Worm (Caenorhabditis elegans): ENCODE measurements around the gene ced-2.
"Not testable (repeated sequence)": the region's sequence is repeated elsewhere in the genome, so short reads cannot be mapped to it uniquely, and the experiment has no call there.

Gene ced-2

DNA sequence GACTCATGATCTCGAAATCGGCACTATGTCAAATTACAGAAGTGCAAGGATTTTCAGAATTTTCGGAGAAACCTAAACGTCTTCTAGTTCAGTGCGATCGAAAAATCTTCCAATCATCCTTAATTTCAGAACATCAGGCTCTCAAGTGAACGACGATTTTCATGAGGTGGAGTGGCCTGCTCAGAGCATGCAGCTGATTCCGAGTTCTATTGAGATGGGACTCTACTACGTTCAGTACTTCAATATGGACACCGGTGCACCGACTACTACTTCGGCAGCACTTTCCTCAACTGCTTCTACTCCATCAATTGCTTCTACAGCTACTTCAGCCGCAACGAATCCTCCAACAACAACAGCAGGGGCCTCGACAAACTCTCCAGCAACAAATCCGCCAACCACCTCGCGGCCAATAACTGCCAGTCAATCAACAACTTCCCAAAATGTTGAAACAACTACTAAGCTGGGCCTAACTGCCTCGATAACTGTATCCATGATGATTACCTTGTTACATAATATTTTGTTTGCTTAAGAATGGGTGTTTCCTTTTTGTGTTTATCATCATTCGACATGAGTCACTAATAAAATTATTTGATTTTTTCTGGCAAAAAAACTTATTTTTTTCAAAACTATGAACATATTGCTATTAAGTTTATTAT, 33.5 kb upstream of the ced-2 start, which contains the start of gene Y41D4B.15:
TSS of gene Y41D4B.15 (plus strand) at position 606 of the 656 bp plus-strand sequence.
- no peak for TF ChIP-seq klf-2 (GFP tag; conservative IDR thresholded peaks at IDR 0.05)

- no peak for TF ChIP-seq ztf-23 (GFP tag; IDR thresholded peaks at IDR 0.05)
Observed at ce11 chrIV:1565725-1566124, 31.4 kb upstream of the ced-2 start.

DNA sequence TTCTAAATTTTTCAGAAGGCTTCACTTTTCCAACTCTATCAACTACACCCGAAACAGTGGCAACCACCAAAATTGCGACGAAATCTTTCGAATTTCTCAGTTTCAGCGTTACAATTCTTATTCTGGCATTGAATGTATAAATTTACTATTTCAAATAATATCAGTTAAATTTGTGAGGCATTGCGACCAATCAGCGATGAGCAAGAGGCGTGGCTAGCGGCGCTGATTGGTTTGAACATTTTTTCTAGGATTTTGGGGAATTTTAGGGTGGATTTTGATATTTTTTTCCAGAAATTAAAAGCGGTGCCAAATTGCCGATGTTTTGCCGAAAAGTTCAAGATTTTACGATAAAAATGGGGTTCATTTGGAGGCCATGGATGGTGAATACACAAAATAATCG, 29.5 kb upstream of the ced-2 start:
- TF ChIP-seq flt-1 (GFP tag; IDR thresholded peaks at IDR 0.05) (no peak), klf-2 (GFP tag; conservative IDR thresholded peaks at IDR 0.05) (no peak), ref-1 (GFP tag; conservative IDR thresholded peaks at IDR 0.05) (no peak), tab-1 (GFP tag; IDR thresholded peaks at IDR 0.05) (no peak), med-1 (GFP tag; optimal IDR thresholded peaks at IDR 0.05; ENCODE audit: insufficient read depth) (no peak), cog-1 (tag; optimal IDR thresholded peaks at IDR 0.05) (no peak), ztf-23 (GFP tag; IDR thresholded peaks at IDR 0.05) (no peak), ztf-29 (GFP tag; IDR thresholded peaks at IDR 0.05) (no peak), T22C8.4 (GFP tag; IDR thresholded peaks at IDR 0.05) (no peak)

DNA sequence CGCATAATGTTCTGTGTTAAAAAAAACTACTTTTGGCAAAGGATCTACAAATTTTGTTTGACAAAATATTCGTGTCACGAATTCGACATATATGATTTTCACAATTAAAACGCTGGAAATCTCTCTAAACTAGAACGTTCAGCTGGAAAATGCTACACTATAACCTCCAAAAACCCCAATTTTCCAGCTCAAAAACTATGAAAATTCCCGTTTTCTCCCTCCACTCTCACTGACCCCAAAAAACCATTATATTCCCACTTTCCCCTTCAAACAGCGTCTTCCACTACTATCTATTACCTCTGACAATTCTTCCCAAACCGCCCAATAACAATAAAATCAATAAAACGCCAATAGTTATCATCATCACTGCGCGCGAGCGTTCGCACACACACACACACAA, 20.4 kb upstream of the ced-2 start, which contains the start of gene Y41D4B.14:
TSS of gene Y41D4B.14 (plus strand) at position 301 of the 400 bp plus-strand sequence.
- no peak for TF ChIP-seq ztf-23 (GFP tag; IDR thresholded peaks at IDR 0.05)
- no peak for TF ChIP-seq flt-1 (GFP tag; IDR thresholded peaks at IDR 0.05)
- no peak for TF ChIP-seq ztf-29 (GFP tag; IDR thresholded peaks at IDR 0.05)
- TF ChIP-seq ref-1 (GFP tag; conservative IDR thresholded peaks at IDR 0.05) = no peak
- TF ChIP-seq cog-1 (tag; optimal IDR thresholded peaks at IDR 0.05) = no peak

- TF ChIP-seq ztf-29 (GFP tag; IDR thresholded peaks at IDR 0.05) (no peak), klf-2 (GFP tag; conservative IDR thresholded peaks at IDR 0.05) (peak; percentile 85), ztf-23 (GFP tag; IDR thresholded peaks at IDR 0.05) (peak; percentile 93), med-1 (GFP tag; optimal IDR thresholded peaks at IDR 0.05; ENCODE audit: insufficient read depth) (peak; percentile 79), ref-1 (GFP tag; conservative IDR thresholded peaks at IDR 0.05) (peak; percentile 67), T22C8.4 (GFP tag; IDR thresholded peaks at IDR 0.05) (peak; percentile 65; the same call in 1 of the 2 replicates), cog-1 (tag; optimal IDR thresholded peaks at IDR 0.05) (peak; percentile 73), tab-1 (GFP tag; IDR thresholded peaks at IDR 0.05) (peak; percentile 81), flt-1 (GFP tag; IDR thresholded peaks at IDR 0.05) (peak; percentile 90)
Observed at ce11 chrIV:1595802-1596201, 1.3 kb upstream of the ced-2 start, which contains the start of gene npp-8. TSS of gene npp-8 (minus strand) at chrIV:1595824.

ce11 chrIV:1600784-1601183, 3.7 kb downstream of the ced-2 start:
- TF ChIP-seq T22C8.4 (GFP tag; IDR thresholded peaks at IDR 0.05) (no peak), med-1 (GFP tag; optimal IDR thresholded peaks at IDR 0.05; ENCODE audit: insufficient read depth) (no peak), ztf-23 (GFP tag; IDR thresholded peaks at IDR 0.05) (no peak), klf-2 (GFP tag; conservative IDR thresholded peaks at IDR 0.05) (no peak), cog-1 (tag; optimal IDR thresholded peaks at IDR 0.05) (no peak), ztf-29 (GFP tag; IDR thresholded peaks at IDR 0.05) (no peak), ref-1 (GFP tag; conservative IDR thresholded peaks at IDR 0.05) (no peak), flt-1 (GFP tag; IDR thresholded peaks at IDR 0.05) (no peak), tab-1 (GFP tag; IDR thresholded peaks at IDR 0.05) (no peak)

ce11 chrIV:1601357-1601756, 4.2 kb downstream of the ced-2 start, which contains the start of gene set-23:
TSS of gene set-23 (plus strand) at chrIV:1601657.
- TF ChIP-seq ztf-23 (GFP tag; IDR thresholded peaks at IDR 0.05) (no peak), tab-1 (GFP tag; IDR thresholded peaks at IDR 0.05) (no peak), flt-1 (GFP tag; IDR thresholded peaks at IDR 0.05) (no peak), med-1 (GFP tag; optimal IDR thresholded peaks at IDR 0.05; ENCODE audit: insufficient read depth) (no peak), ref-1 (GFP tag; conservative IDR thresholded peaks at IDR 0.05) (no peak), cog-1 (tag; optimal IDR thresholded peaks at IDR 0.05) (no peak), T22C8.4 (GFP tag; IDR thresholded peaks at IDR 0.05) (no peak), klf-2 (GFP tag; conservative IDR thresholded peaks at IDR 0.05) (no peak), ztf-29 (GFP tag; IDR thresholded peaks at IDR 0.05) (no peak)

ce11 chrIV:1602936-1603457, 5.9 kb downstream of the ced-2 start:
- TF ChIP-seq T22C8.4 (GFP tag; IDR thresholded peaks at IDR 0.05) (peak; percentile 81), cog-1 (tag; optimal IDR thresholded peaks at IDR 0.05) (no peak)

DNA sequence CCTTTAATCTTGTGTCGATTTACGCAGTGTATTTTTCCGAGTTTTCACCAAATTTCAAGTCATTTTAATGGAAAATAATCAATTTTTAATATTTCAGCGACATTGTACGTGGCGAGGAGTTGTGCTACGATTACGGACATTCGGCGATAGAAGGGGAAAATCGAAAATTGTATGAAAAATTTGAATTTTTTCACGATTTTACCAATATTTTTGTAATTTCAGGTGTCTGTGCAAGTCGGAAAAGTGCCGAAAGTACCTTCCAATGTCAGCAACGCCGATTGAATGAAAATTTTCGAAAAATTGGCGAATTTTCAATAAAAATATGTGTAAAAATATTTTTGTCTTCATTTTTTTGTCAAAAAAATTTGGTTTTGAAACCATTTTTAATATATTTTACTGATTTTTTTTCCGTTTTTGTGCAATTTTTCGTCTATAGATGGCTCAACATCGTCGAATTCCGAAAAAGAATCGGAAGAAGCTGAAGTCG, 8.2 kb downstream of the ced-2 start, which contains the start of gene Y41D4B.11:
TSS of gene Y41D4B.11 (plus strand) at position 437 of the 487 bp plus-strand sequence.
- no peak for TF ChIP-seq klf-2 (GFP tag; conservative IDR thresholded peaks at IDR 0.05)
- no peak for TF ChIP-seq cog-1 (tag; optimal IDR thresholded peaks at IDR 0.05)
- TF ChIP-seq ref-1 (GFP tag; conservative IDR thresholded peaks at IDR 0.05) = no peak
- no peak for TF ChIP-seq flt-1 (GFP tag; IDR thresholded peaks at IDR 0.05)
- TF ChIP-seq tab-1 (GFP tag; IDR thresholded peaks at IDR 0.05) = no peak
- TF ChIP-seq T22C8.4 (GFP tag; IDR thresholded peaks at IDR 0.05) = no peak
- no peak for TF ChIP-seq med-1 (GFP tag; optimal IDR thresholded peaks at IDR 0.05; ENCODE audit: insufficient read depth)
- TF ChIP-seq ztf-29 (GFP tag; IDR thresholded peaks at IDR 0.05) = no peak
- TF ChIP-seq ztf-23 (GFP tag; IDR thresholded peaks at IDR 0.05) = no peak

- not testable (repeated sequence) for TF ChIP-seq ref-1 (GFP tag; conservative IDR thresholded peaks at IDR 0.05); ztf-23 (GFP tag; IDR thresholded peaks at IDR 0.05); ztf-29 (GFP tag; IDR thresholded peaks at IDR 0.05)
Observed at ce11 chrIV:1609973-1610372, 12.9 kb downstream of the ced-2 start, which contains the start of gene dsl-3. TSS of gene dsl-3 (plus strand) at chrIV:1610273.
